Worm (Caenorhabditis elegans) whole organism, L4/young adult: ENCODE measurements around the gene Y34B4A.7.

Experiments
- W03F9.2 ChIP-seq: fragments of 150-350 bp; optimal IDR thresholded peaks from 2 replicates; lab custom pipeline; 2014; ENCODE audit warnings: missing biosample characterization, missing genetic modification characterization
- him-1 ChIP-seq: sonication (generic microtip); optimal IDR thresholded peaks from 2 replicates; lab custom pipeline; 2016; ENCODE audit warnings: missing genotype, missing genetic modification reagents, missing genetic modification characterization, missing compliant biosample characterization

ce11 chrX:5202923-5203322, 41.2 kb upstream of the Y34B4A.7 start:
- TF ChIP-seq W03F9.2 (no peak), him-1 (tag; lab: Kevin White, UChicago) (no peak)
